Worm (Caenorhabditis elegans) whole organism, L4/young adult: ENCODE results near the gene moa-1.

Experiments used
- W03F9.2 ChIP-seq: fragments of 150-350 bp; optimal IDR thresholded peaks from 2 replicates; lab custom pipeline; 2014; ENCODE audit warnings: missing biosample characterization, missing genetic modification characterization
- dao-5 ChIP-seq: sonication (generic microtip); optimal IDR thresholded peaks from 2 replicates; lab custom pipeline; 2016; ENCODE audit warnings: missing genotype, missing genetic modification characterization, moderate library complexity, missing compliant biosample characterization
- him-1 ChIP-seq: sonication (generic microtip); optimal IDR thresholded peaks from 2 replicates; lab custom pipeline; 2016; ENCODE audit warnings: missing genotype, missing genetic modification reagents, missing genetic modification characterization, missing compliant biosample characterization

DNA sequence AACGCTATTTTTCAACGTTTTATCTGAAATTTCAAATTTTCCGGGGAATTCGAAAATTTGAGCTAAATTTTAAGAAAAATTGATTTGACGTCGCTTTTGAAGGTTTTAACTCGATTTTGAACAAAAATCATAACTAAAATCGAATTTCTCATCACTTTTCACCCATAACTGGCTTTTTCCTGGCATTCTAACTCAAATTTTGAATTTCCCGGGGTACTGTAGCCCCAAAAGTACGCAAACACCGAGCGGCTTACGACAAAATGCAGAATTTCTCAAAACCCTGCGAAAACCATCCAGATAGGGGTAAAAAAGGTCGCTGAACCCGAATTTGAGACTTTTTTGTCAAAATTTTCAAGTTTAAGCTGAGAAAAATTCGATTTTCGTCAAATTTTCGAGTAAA, 42.5 kb downstream of the moa-1 start:
- no peak for TF ChIP-seq W03F9.2 (tag; lab: Kevin White, UChicago)
- TF ChIP-seq him-1 (tag; lab: Kevin White, UChicago) = no peak
- no peak for TF ChIP-seq dao-5
